Fruit fly (Drosophila melanogaster): ENCODE results near the gene CG9154.

CG9154 gene

dm6 chr2L:6028712-6029111, 41.8 kb downstream of the CG9154 start:
- no peak for TF ChIP-seq CG17806 (tag; optimal IDR thresholded peaks at IDR 0.05)
- TF ChIP-seq CG12605 (GFP tag; IDR thresholded peaks at IDR 0.05): peak; percentile 33; the same call in 1 of the 2 replicates
- peak; percentile 2 for TF ChIP-seq CG34367 (tag; optimal IDR thresholded peaks at IDR 0.05)
- peak; percentile 6 for TF ChIP-seq Pif1A (GFP tag; optimal IDR thresholded peaks at IDR 0.05)

- TF ChIP-seq CG9948 (tag; optimal IDR thresholded peaks at IDR 0.05): no peak
- TF ChIP-seq CG13204 (GFP tag; optimal IDR thresholded peaks at IDR 0.05): no peak
- no peak for TF ChIP-seq CG17806 (tag; optimal IDR thresholded peaks at IDR 0.05)
- no peak for TF ChIP-seq Pif1A (GFP tag; optimal IDR thresholded peaks at IDR 0.05)
- TF ChIP-seq Ets98B (GFP tag; IDR thresholded peaks at IDR 0.05): no peak
- no peak for TF ChIP-seq EcR (GFP tag; optimal IDR thresholded peaks at IDR 0.05)
- no peak for TF ChIP-seq Snoo (tag; optimal IDR thresholded peaks at IDR 0.05)
- TF ChIP-seq CG8159 (tag; optimal IDR thresholded peaks at IDR 0.05): no peak
Measured at dm6 chr2L:6024345-6024907, 46.1 kb downstream of the CG9154 start, which contains the start of gene CG9107. CG9107 (minus strand) TSS chr2L:6024539.

- TF ChIP-seq CG10348 (GFP tag; IDR thresholded peaks at IDR 0.05) (no peak), rn (GFP tag; IDR thresholded peaks at IDR 0.05) (no peak), CG34367 (tag; optimal IDR thresholded peaks at IDR 0.05) (peak; percentile 40), Ets98B (GFP tag; IDR thresholded peaks at IDR 0.05) (no peak), CG12605 (GFP tag; IDR thresholded peaks at IDR 0.05) (no peak), CG9948 (tag; optimal IDR thresholded peaks at IDR 0.05) (peak; percentile 66), CG15710 (tag; optimal IDR thresholded peaks at IDR 0.05) (peak; percentile 57), Pif1B (GFP tag; optimal IDR thresholded peaks at IDR 0.05) (peak; percentile 74), CG17806 (tag; optimal IDR thresholded peaks at IDR 0.05) (peak; percentile 76), CG14655 (GFP tag; optimal IDR thresholded peaks at IDR 0.05) (peak; percentile 77), EcR (GFP tag; optimal IDR thresholded peaks at IDR 0.05) (no peak), gl (tag; optimal IDR thresholded peaks at IDR 0.05) (peak; percentile 32), Pif1A (GFP tag; optimal IDR thresholded peaks at IDR 0.05) (peak; percentile 65), Snoo (tag; optimal IDR thresholded peaks at IDR 0.05) (peak; percentile 59), CG32121 (GFP tag; IDR thresholded peaks at IDR 0.05) (no peak), CG13204 (GFP tag; optimal IDR thresholded peaks at IDR 0.05) (peak; percentile 3), D1 (tag; optimal IDR thresholded peaks at IDR 0.05) (peak; percentile 16), CG8301 (tag; optimal IDR thresholded peaks at IDR 0.05) (peak; percentile 53), CG8159 (tag; optimal IDR thresholded peaks at IDR 0.05) (peak; percentile 83), fd96Ca (GFP tag; IDR thresholded peaks at IDR 0.05) (peak; percentile 51; the same call in 2 of the 3 replicates), CG4496 (GFP tag; IDR thresholded peaks at IDR 0.05) (0 out of 3 replicates have a peak, but pooled peaks have one; percentile 20)
Measured at dm6 chr2L:6022793-6023192, 47.7 kb downstream of the CG9154 start.

dm6 chr2L:6020535-6020934, 50.0 kb downstream of the CG9154 start, which contains the start of gene CG13996:
CG13996 (plus strand) TSS chr2L:6020835.
- TF ChIP-seq CG32121 (GFP tag; IDR thresholded peaks at IDR 0.05): no peak
- no peak for TF ChIP-seq CG9948 (tag; optimal IDR thresholded peaks at IDR 0.05)
- TF ChIP-seq CG8301 (tag; optimal IDR thresholded peaks at IDR 0.05): no peak
- TF ChIP-seq gl (tag; optimal IDR thresholded peaks at IDR 0.05): no peak
- TF ChIP-seq CG14655 (GFP tag; optimal IDR thresholded peaks at IDR 0.05): no peak
- TF ChIP-seq EcR (GFP tag; optimal IDR thresholded peaks at IDR 0.05): no peak
- TF ChIP-seq D1 (tag; optimal IDR thresholded peaks at IDR 0.05): no peak
- no peak for TF ChIP-seq CG12605 (GFP tag; IDR thresholded peaks at IDR 0.05)
- no peak for TF ChIP-seq CG4496 (GFP tag; IDR thresholded peaks at IDR 0.05)
- no peak for TF ChIP-seq rn (GFP tag; IDR thresholded peaks at IDR 0.05)
- no peak for TF ChIP-seq fd96Ca (GFP tag; IDR thresholded peaks at IDR 0.05)
- no peak for TF ChIP-seq Pif1A (GFP tag; optimal IDR thresholded peaks at IDR 0.05)
- no peak for TF ChIP-seq CG10348 (GFP tag; IDR thresholded peaks at IDR 0.05)
- TF ChIP-seq Ets98B (GFP tag; IDR thresholded peaks at IDR 0.05): no peak
- TF ChIP-seq CG13204 (GFP tag; optimal IDR thresholded peaks at IDR 0.05): no peak
